Worm (Caenorhabditis elegans) whole organism, L3 larva: Measurements from ENCODE around the gene str-7.

ENCODE experiments used
- ZK546.5 ChIP-seq: sonication (generic microtip); optimal IDR thresholded peaks from 2 replicates; lab custom pipeline; 2017; ENCODE audit warnings: missing biosample characterization, missing genetic modification characterization
- aly-2 ChIP-seq: fragments of 150-350 bp; optimal IDR thresholded peaks from 2 replicates; lab custom pipeline; 2014; ENCODE audit warnings: missing biosample characterization, missing genetic modification characterization
- ama-1 ChIP-seq: fragments of 150-350 bp; optimal IDR thresholded peaks from 2 replicates; lab custom pipeline; 2018
- ceh-16 ChIP-seq: sonication (generic microtip); optimal IDR thresholded peaks from 2 replicates; lab custom pipeline; 2017; ENCODE audit warnings: missing biosample characterization, missing genetic modification characterization
- ceh-28 ChIP-seq: fragments of 150-350 bp; optimal IDR thresholded peaks from 2 replicates; lab custom pipeline; 2014; ENCODE audit warnings: missing biosample characterization, missing genetic modification reagents, missing genetic modification characterization
- ceh-82 ChIP-seq: fragments of 150-350 bp; optimal IDR thresholded peaks from 2 replicates; lab custom pipeline; 2014; ENCODE audit warnings: missing biosample characterization, missing genetic modification characterization
- daf-12 ChIP-seq: fragments of 150-350 bp; optimal IDR thresholded peaks from 2 replicates; lab custom pipeline; 2014; ENCODE audit warnings: missing biosample characterization, missing genetic modification reagents, missing genetic modification characterization
- egl-27 ChIP-seq: sonication (generic microtip); optimal IDR thresholded peaks from 4 replicates; lab custom pipeline; 2017; ENCODE audit warnings: missing biosample characterization, missing genetic modification reagents, missing genetic modification characterization
- egl-5 ChIP-seq: fragments of 150-350 bp; optimal IDR thresholded peaks from 2 replicates; lab custom pipeline; 2017; ENCODE audit warnings: missing biosample characterization, missing genetic modification reagents, missing genetic modification characterization, inconsistent platforms
- elt-1 ChIP-seq: fragments of 150-350 bp; optimal IDR thresholded peaks from 2 replicates; lab custom pipeline; 2014; ENCODE audit warnings: missing biosample characterization, missing genetic modification characterization
- eor-1 ChIP-seq, 2 experiments: fragments of 150-350 bp; optimal IDR thresholded peaks; 2 replicates each; lab custom pipeline; 2014 to 2018; ENCODE audit warnings: missing biosample characterization in 2 of 2, missing genetic modification characterization in 2 of 2
- fkh-10 ChIP-seq: sonication (generic microtip); optimal IDR thresholded peaks from 2 replicates; lab custom pipeline; 2017; ENCODE audit warnings: missing biosample characterization, missing genetic modification reagents, missing genetic modification characterization
- fkh-2 ChIP-seq: fragments of 150-350 bp; optimal IDR thresholded peaks from 2 replicates; lab custom pipeline; 2014; ENCODE audit warnings: missing biosample characterization, missing genetic modification reagents, missing genetic modification characterization
- fos-1 ChIP-seq: fragments of 150-350 bp; optimal IDR thresholded peaks from 2 replicates; lab custom pipeline; 2014; ENCODE audit warnings: missing biosample characterization, missing genetic modification characterization
- hmg-11 ChIP-seq: sonication (generic microtip); optimal IDR thresholded peaks from 2 replicates; lab custom pipeline; 2016; ENCODE audit warnings: missing genetic modification characterization, missing compliant biosample characterization
- jun-1 ChIP-seq: fragments of 150-350 bp; optimal IDR thresholded peaks from 2 replicates; lab custom pipeline; 2014; ENCODE audit warnings: missing biosample characterization, missing genetic modification reagents, missing genetic modification characterization
- lin-15B ChIP-seq: fragments of 150-350 bp; optimal IDR thresholded peaks from 2 replicates; lab custom pipeline; 2014; ENCODE audit warnings: missing biosample characterization, missing genetic modification characterization
- lsy-12 ChIP-seq: sonication (generic microtip); optimal IDR thresholded peaks from 2 replicates; lab custom pipeline; 2016; ENCODE audit warnings: mild to moderate bottlenecking, missing genetic modification characterization, missing compliant biosample characterization
- nfya-1 ChIP-seq: sonication (generic microtip); optimal IDR thresholded peaks from 2 replicates; lab custom pipeline; 2017; ENCODE audit warnings: missing genetic modification characterization, mild to moderate bottlenecking, missing compliant biosample characterization, antibody characterized with exemption, moderate library complexity; ENCODE audit not compliant: insufficient read depth
- nhr-11 ChIP-seq: fragments of 150-350 bp; optimal IDR thresholded peaks from 2 replicates; lab custom pipeline; 2014; ENCODE audit warnings: missing biosample characterization, missing genetic modification characterization
- nhr-12 ChIP-seq: fragments of 150-350 bp; optimal IDR thresholded peaks from 2 replicates; lab custom pipeline; 2014; ENCODE audit warnings: missing biosample characterization, missing genetic modification characterization
- nhr-23 ChIP-seq: fragments of 150-350 bp; optimal IDR thresholded peaks from 2 replicates; lab custom pipeline; 2014; ENCODE audit warnings: missing biosample characterization, missing genetic modification reagents, missing genetic modification characterization
- nhr-237 ChIP-seq: fragments of 150-350 bp; optimal IDR thresholded peaks from 2 replicates; lab custom pipeline; 2014; ENCODE audit warnings: missing biosample characterization, missing genetic modification characterization
- nhr-25 ChIP-seq: sonication (generic microtip); optimal IDR thresholded peaks from 2 replicates; lab custom pipeline; 2017; ENCODE audit warnings: missing biosample characterization, missing genetic modification characterization
- nhr-28 ChIP-seq: fragments of 150-350 bp; optimal IDR thresholded peaks from 2 replicates; lab custom pipeline; 2014; ENCODE audit warnings: missing biosample characterization, missing genetic modification characterization
- nhr-67 ChIP-seq: fragments of 150-350 bp; optimal IDR thresholded peaks from 2 replicates; lab custom pipeline; 2014; ENCODE audit warnings: missing biosample characterization, missing genetic modification characterization
- nhr-77 ChIP-seq: fragments of 150-350 bp; optimal IDR thresholded peaks from 2 replicates; lab custom pipeline; 2014; ENCODE audit warnings: missing biosample characterization, missing genetic modification characterization
- pha-4 ChIP-seq: fragments of 150-350 bp; optimal IDR thresholded peaks from 2 replicates; lab custom pipeline; 2014; ENCODE audit warnings: missing biosample characterization, missing genetic modification reagents, missing genetic modification characterization
- pqm-1 ChIP-seq: fragments of 150-350 bp; optimal IDR thresholded peaks from 2 replicates; lab custom pipeline; 2017; ENCODE audit warnings: missing biosample characterization, missing genetic modification characterization, inconsistent platforms
- sea-2 ChIP-seq: fragments of 150-350 bp; sonication (generic microtip); optimal IDR thresholded peaks from 4 replicates; lab custom pipeline; 2014; ENCODE audit warnings: missing biosample characterization, missing genetic modification reagents, missing genetic modification characterization
- skn-1 ChIP-seq: fragments of 150-350 bp; optimal IDR thresholded peaks from 2 replicates; lab custom pipeline; 2014; ENCODE audit warnings: missing biosample characterization, missing genetic modification characterization
- snpc-4 ChIP-seq: fragments of 150-350 bp; optimal IDR thresholded peaks from 2 replicates; lab custom pipeline; 2014; ENCODE audit warnings: missing biosample characterization, missing genetic modification characterization
- unc-39 ChIP-seq: sonication (generic microtip); optimal IDR thresholded peaks from 4 replicates; lab custom pipeline; 2017; ENCODE audit warnings: missing biosample characterization, missing genetic modification characterization
- unc-62 ChIP-seq: fragments of 150-350 bp; sonication (generic microtip); optimal IDR thresholded peaks from 4 replicates; lab custom pipeline; 2014; ENCODE audit warnings: missing biosample characterization, missing genetic modification reagents, missing genetic modification characterization
- ztf-11 ChIP-seq: fragments of 150-350 bp; optimal IDR thresholded peaks from 2 replicates; lab custom pipeline; 2014; ENCODE audit warnings: missing biosample characterization, missing genetic modification characterization

str-7 gene

DNA sequence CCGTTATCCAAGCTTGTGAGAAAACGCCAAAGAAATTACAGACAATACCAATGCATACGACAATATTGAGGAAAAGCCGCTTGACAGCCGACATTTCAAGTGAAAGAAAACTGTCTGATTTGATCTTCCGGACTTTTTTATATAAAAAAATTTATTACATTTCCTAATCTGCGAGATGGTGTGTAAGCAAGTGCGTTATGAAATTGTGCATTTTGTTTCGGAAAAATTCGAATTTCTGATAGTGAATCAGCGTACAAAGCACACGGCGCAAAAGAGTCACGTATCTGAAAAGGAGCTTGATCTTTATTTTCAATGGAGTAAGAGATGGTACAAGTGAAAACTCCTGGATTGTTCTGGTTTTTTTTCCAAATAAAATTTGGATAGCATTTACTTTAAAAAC, 41.7 kb upstream of the str-7 start, which contains the start of gene clc-32:
TSS of gene clc-32 (minus strand) at position 101 of the 400 bp plus-strand sequence.
- TF ChIP-seq hmg-11 (tag; lab: Kevin White, UChicago), result no peak
- no peak for TF ChIP-seq sea-2 (GFP tag; lab: Kevin White, UChicago)

DNA sequence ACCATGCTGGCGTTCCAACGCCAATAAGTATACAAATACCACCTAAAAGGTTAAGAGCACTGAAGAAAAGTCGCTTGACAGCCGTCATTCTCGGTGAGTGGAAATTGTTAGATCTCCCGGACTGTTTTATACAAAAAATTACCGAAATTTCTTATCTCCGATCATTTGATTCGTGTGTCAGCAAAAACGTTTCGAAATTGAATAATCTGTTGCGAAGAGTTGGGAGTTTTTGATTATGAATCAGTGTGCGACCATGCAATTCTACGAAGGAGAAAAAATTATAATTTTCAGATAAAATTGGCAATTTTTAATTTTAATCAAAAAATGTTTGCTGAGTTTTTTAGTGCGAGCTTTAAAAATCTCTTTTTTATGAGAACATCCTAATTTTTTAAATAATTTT, 40.2 kb upstream of the str-7 start, which contains the start of gene clc-11:
TSS of gene clc-11 (minus strand) at position 101 of the 400 bp plus-strand sequence.
- TF ChIP-seq snpc-4 (tag; lab: Kevin White, UChicago) (no peak), nhr-77 (tag; lab: Kevin White, UChicago) (no peak), ztf-11 (tag; lab: Kevin White, UChicago) (no peak), hmg-11 (tag; lab: Kevin White, UChicago) (no peak), nhr-12 (tag; lab: Kevin White, UChicago) (no peak), nhr-25 (tag; lab: Kevin White, UChicago) (no peak)

DNA sequence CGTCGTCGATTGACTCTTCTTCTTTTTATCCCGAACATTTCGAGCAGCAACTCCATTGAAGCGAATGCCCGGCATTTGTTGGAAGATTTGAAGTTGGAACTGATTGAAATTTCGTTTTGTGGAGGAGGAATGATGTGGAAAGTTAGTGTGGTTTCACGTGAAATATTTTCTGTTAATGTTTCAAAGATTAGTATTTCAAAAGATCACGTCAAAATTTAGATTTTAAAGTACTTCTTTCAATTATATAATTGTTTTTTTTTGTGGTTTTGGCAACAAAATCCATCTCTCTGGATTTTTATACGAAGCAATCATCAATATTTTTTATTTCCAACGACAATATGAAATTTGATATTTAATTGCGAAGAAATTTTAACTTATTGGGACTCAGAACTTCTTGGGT, 37.7 kb upstream of the str-7 start, which contains the start of gene F44G3.7:
TSS of gene F44G3.7 (minus strand) at position 101 of the 400 bp plus-strand sequence.
- TF ChIP-seq nhr-28 (tag; lab: Kevin White, UChicago) (no peak), ztf-11 (tag; lab: Kevin White, UChicago) (no peak), nhr-23 (no peak), ceh-16 (tag; lab: Kevin White, UChicago) (no peak), aly-2 (no peak), unc-39 (tag; lab: Kevin White, UChicago) (no peak), ceh-82 (tag; lab: Kevin White, UChicago) (no peak), pha-4 (tag; lab: Kevin White, UChicago) (no peak), nhr-237 (no peak), pqm-1 (tag; lab: Kevin White, UChicago) (no peak), jun-1 (tag; lab: Kevin White, UChicago) (no peak), fkh-2 (tag; lab: Kevin White, UChicago) (no peak)

DNA sequence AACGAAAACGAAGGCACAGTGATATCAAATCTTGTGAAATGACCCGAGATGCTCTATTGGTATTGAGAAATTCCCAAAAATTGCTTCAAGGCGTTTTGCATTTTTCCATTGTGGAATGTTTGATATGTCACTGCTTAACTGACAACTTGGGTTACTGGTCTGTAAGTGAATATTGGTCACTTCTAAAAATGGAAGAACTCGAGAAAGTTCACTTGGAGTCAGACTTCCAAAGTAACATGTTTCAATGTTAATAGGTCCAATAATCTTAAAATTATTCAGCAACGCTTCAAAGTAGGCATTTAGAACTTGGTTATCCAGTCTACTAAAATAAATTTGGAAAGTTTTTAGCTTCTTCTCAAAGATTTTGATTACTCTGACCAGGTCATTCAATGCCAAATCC, 33.4 kb upstream of the str-7 start, which contains the start of gene fbxa-144:
TSS of gene fbxa-144 (minus strand) at position 101 of the 400 bp plus-strand sequence.
- TF ChIP-seq skn-1 (tag; lab: Kevin White, UChicago), result no peak
- TF ChIP-seq elt-1 (tag; lab: Kevin White, UChicago), result no peak
- no peak for TF ChIP-seq pqm-1 (tag; lab: Kevin White, UChicago)
- no peak for TF ChIP-seq aly-2
- no peak for TF ChIP-seq fkh-2 (tag; lab: Kevin White, UChicago)
- TF ChIP-seq fkh-10, result no peak
- no peak for TF ChIP-seq ztf-11 (tag; lab: Kevin White, UChicago)
- TF ChIP-seq nhr-67 (tag; lab: Kevin White, UChicago), result no peak
- TF ChIP-seq egl-27 (tag; lab: Kevin White, UChicago), result no peak
- TF ChIP-seq daf-12 (tag; lab: Kevin White, UChicago), result no peak
- TF ChIP-seq ceh-82 (tag; lab: Kevin White, UChicago), result no peak
- TF ChIP-seq lsy-12 (tag; lab: Kevin White, UChicago), result no peak
- TF ChIP-seq nfya-1, result no peak
- TF ChIP-seq ZK546.5 (tag; lab: Kevin White, UChicago), result no peak
- TF ChIP-seq lin-15B (tag; lab: Kevin White, UChicago), result no peak
- TF ChIP-seq ama-1 (lab: Kevin White, UChicago), result no peak
- no peak for TF ChIP-seq nhr-23
- TF ChIP-seq nhr-77 (tag; lab: Kevin White, UChicago), result no peak

DNA sequence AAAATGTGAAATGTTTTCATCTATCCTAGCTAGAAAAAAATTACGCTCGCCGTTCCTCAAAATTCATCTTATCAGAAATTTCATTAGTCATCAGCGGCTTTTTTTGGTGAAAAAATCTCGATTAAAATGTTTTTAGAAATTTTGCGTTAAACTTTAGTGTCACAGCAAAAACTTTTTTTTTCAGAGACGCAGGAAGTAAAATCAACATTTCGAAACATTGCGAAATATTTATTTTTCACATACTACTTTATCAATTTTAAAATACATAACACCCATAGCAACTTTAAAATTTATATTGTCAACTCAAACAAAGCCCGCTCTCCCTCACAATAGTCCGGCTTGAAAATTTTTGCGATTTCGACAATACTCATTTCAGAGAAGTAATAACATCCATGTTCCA, 32.9 kb upstream of the str-7 start:
- TF ChIP-seq nhr-11 (tag; lab: Kevin White, UChicago) (no peak), fos-1 (tag; lab: Kevin White, UChicago) (no peak), nfya-1 (no peak), lsy-12 (tag; lab: Kevin White, UChicago) (no peak), pha-4 (tag; lab: Kevin White, UChicago) (no peak), ceh-28 (tag; lab: Kevin White, UChicago) (no peak), ZK546.5 (tag; lab: Kevin White, UChicago) (no peak), egl-5 (no peak), unc-62 (GFP tag; lab: Kevin White, UChicago) (no peak), ztf-11 (tag; lab: Kevin White, UChicago) (no peak), lin-15B (tag; lab: Kevin White, UChicago) (no peak), nhr-67 (tag; lab: Kevin White, UChicago) (no peak), nhr-237 (no peak), aly-2 (no peak), ceh-82 (tag; lab: Kevin White, UChicago) (no peak), eor-1 (tag; optimal IDR thresholded peaks at IDR 0.05; lab: Kevin White, UChicago) (no peak), nhr-12 (tag; lab: Kevin White, UChicago) (no peak)
- TF ChIP-seq, all 47 proteins: peak for 0
